Worm (Caenorhabditis elegans) whole organism, early embryonic: ENCODE measurements around the gene F53A9.1.

ENCODE experiments used
- B0310.2 ChIP-seq: sonication (generic microtip); optimal IDR thresholded peaks from 2 replicates; lab custom pipeline; 2016; ENCODE audit warnings: mild to moderate bottlenecking, missing genetic modification characterization, missing compliant biosample characterization
- ama-1 ChIP-seq: fragments of 150-350 bp; optimal IDR thresholded peaks from 2 replicates; lab custom pipeline; 2014
- ceh-36 ChIP-seq: sonication (generic microtip); optimal IDR thresholded peaks from 2 replicates; lab custom pipeline; 2016; ENCODE audit warnings: missing genetic modification characterization, inconsistent platforms, missing compliant biosample characterization
- flt-1 ChIP-seq: fragments of 200-800 bp; sonication (Bioruptor generic); IDR thresholded peaks from 2 replicates; pipeline ENCODE4 v1.3.6; 2022; ENCODE audit warnings: missing genetic modification characterization, missing compliant biosample characterization
- pes-1 ChIP-seq: fragments of 200-800 bp; sonication (Bioruptor generic); IDR thresholded peaks from 2 replicates; pipeline ENCODE4 v1.3.6; 2022; ENCODE audit warnings: missing genetic modification reagents, missing genetic modification characterization, missing compliant biosample characterization
- scrt-1 ChIP-seq: fragments of 200-800 bp; sonication (Bioruptor generic); IDR thresholded peaks from 2 replicates; pipeline ENCODE4 v1.3.6; 2022; ENCODE audit warnings: missing genetic modification characterization, missing compliant biosample characterization
- sea-1 ChIP-seq: fragments of 200-800 bp; sonication (Bioruptor generic); conservative IDR thresholded peaks from 2 replicates; pipeline ENCODE4 v1.3.6; 2022; ENCODE audit warnings: missing genetic modification characterization, missing compliant biosample characterization
- tbx-11 ChIP-seq: fragments of 200-800 bp; sonication (Bioruptor generic); IDR thresholded peaks from 2 replicates; pipeline ENCODE4 v1.3.6; 2022; ENCODE audit warnings: missing genetic modification characterization, missing compliant biosample characterization
- tbx-37 ChIP-seq: fragments of 200-800 bp; sonication (Bioruptor generic); conservative IDR thresholded peaks from 2 replicates; pipeline ENCODE4 v1.3.6; 2022; ENCODE audit warnings: missing genetic modification reagents, missing genetic modification characterization, missing compliant biosample characterization

- no peak for TF ChIP-seq tbx-37
- no peak for TF ChIP-seq B0310.2 (tag; lab: Kevin White, UChicago)
- no peak for TF ChIP-seq pes-1
- no peak for TF ChIP-seq flt-1 (GFP tag; lab: Robert Waterston, UW)
- no peak for TF ChIP-seq ama-1 (lab: Kevin White, UChicago)
- no peak for TF ChIP-seq tbx-11
- TF ChIP-seq ceh-36 (tag; lab: Kevin White, UChicago): no peak
- no peak for TF ChIP-seq sea-1 (GFP tag; lab: Robert Waterston, UW)
- TF ChIP-seq scrt-1 (GFP tag; lab: Robert Waterston, UW): no peak
These were observed 12.4 kb downstream of the F53A9.1 start for ce11 chrX:8723840-8724239.
